Fruit fly (Drosophila melanogaster) whole organism, embryonic: ENCODE results near the gene Mob3.

Experiments
- CG12155 ChIP-seq: fragments of 200-800 bp; sonication (Bioruptor generic); optimal IDR thresholded peaks from 3 replicates; lab custom pipeline; 2016; ENCODE audit warnings: missing biosample characterization, missing genetic modification characterization
- CG13775 ChIP-seq: fragments of 200-800 bp; sonication (Bioruptor generic); optimal IDR thresholded peaks from 3 replicates; lab custom pipeline; 2017; ENCODE audit warnings: missing biosample characterization, mild to moderate bottlenecking, missing genetic modification characterization
- CG14710 ChIP-seq: fragments of 200-800 bp; sonication (Bioruptor generic); optimal IDR thresholded peaks from 3 replicates; lab custom pipeline; 2019; ENCODE audit warnings: missing biosample characterization, mild to moderate bottlenecking, missing genetic modification characterization, moderate library complexity
- CG15514 ChIP-seq: fragments of 200-800 bp; sonication (Bioruptor generic); optimal IDR thresholded peaks from 3 replicates; lab custom pipeline; 2017; ENCODE audit warnings: missing biosample characterization, missing genetic modification characterization, mild to moderate bottlenecking, moderate library complexity, missing genetic modification reagents
- CG1603 ChIP-seq: fragments of 200-800 bp; sonication (Bioruptor generic); optimal IDR thresholded peaks from 2 replicates; lab custom pipeline; 2019; ENCODE audit warnings: missing biosample characterization, mild to moderate bottlenecking, missing genetic modification characterization, moderate library complexity
- CG1647 ChIP-seq: fragments of 200-800 bp; sonication (Bioruptor generic); optimal IDR thresholded peaks from 3 replicates; lab custom pipeline; 2016; ENCODE audit warnings: missing biosample characterization, missing genetic modification characterization
- CG16863 ChIP-seq: fragments of 200-800 bp; sonication (Bioruptor generic); optimal IDR thresholded peaks from 3 replicates; lab custom pipeline; 2016; ENCODE audit warnings: missing biosample characterization, missing genetic modification characterization
- CG2116 ChIP-seq: fragments of 200-800 bp; sonication (Bioruptor generic); optimal IDR thresholded peaks from 3 replicates; lab custom pipeline; 2018; ENCODE audit warnings: missing biosample characterization, mild to moderate bottlenecking, missing genetic modification characterization
- CG2678 ChIP-seq: fragments of 200-800 bp; sonication (Bioruptor generic); optimal IDR thresholded peaks from 3 replicates; lab custom pipeline; 2019; ENCODE audit warnings: missing biosample characterization, mild to moderate bottlenecking, missing genetic modification characterization, moderate library complexity
- CG34224 ChIP-seq: fragments of 200-800 bp; sonication (Bioruptor generic); IDR thresholded peaks from 3 replicates; pipeline ENCODE4 v1.3.6; 2022; ENCODE audit warnings: missing biosample characterization, missing genetic modification characterization; ENCODE audit not compliant: partially characterized antibody
- CG3838 ChIP-seq: fragments of 200-800 bp; sonication (Bioruptor generic); optimal IDR thresholded peaks from 3 replicates; lab custom pipeline; 2016; ENCODE audit warnings: missing biosample characterization, missing genetic modification characterization
- CG3995 ChIP-seq: fragments of 200-800 bp; sonication (Bioruptor generic); optimal IDR thresholded peaks from 3 replicates; lab custom pipeline; 2016; ENCODE audit warnings: missing biosample characterization, missing genetic modification characterization
- CG4617 ChIP-seq: fragments of 200-800 bp; sonication (Bioruptor generic); optimal IDR thresholded peaks from 3 replicates; lab custom pipeline; 2016; ENCODE audit warnings: missing biosample characterization, missing genetic modification characterization, borderline replicate concordance
- CG4730 ChIP-seq: fragments of 200-800 bp; sonication (Bioruptor generic); IDR thresholded peaks from 2 replicates; pipeline ENCODE4 v1.3.6; 2022; ENCODE audit warnings: missing biosample characterization, missing genetic modification characterization
- CG6813 ChIP-seq: fragments of 200-800 bp; sonication (Bioruptor generic); optimal IDR thresholded peaks from 2 replicates; lab custom pipeline; 2017; ENCODE audit warnings: missing biosample characterization, missing genetic modification characterization, mild to moderate bottlenecking, moderate library complexity, missing genetic modification reagents
- CG8089 ChIP-seq: fragments of 200-800 bp; sonication (Bioruptor generic); optimal IDR thresholded peaks from 3 replicates; lab custom pipeline; 2016; ENCODE audit warnings: missing biosample characterization, missing genetic modification characterization
- CG8290 ChIP-seq, 3 experiments: fragments of 200-800 bp; sonication (Bioruptor generic); optimal IDR thresholded peaks; 2 replicates each; lab custom pipeline; 2016 to 2019; ENCODE audit warnings: missing biosample characterization in 3 of 3, missing genetic modification characterization in 3 of 3, mild to moderate bottlenecking in 2 of 3, moderate library complexity in 1 of 3
- CG9876 ChIP-seq: fragments of 200-800 bp; sonication (Bioruptor generic); optimal IDR thresholded peaks from 2 replicates; lab custom pipeline; 2016; ENCODE audit warnings: missing biosample characterization, missing genetic modification characterization
- D19A ChIP-seq: fragments of 200-800 bp; optimal IDR thresholded peaks from 3 replicates; lab custom pipeline; 2019; ENCODE audit warnings: missing biosample characterization, mild to moderate bottlenecking, missing genetic modification characterization, moderate library complexity
- Dbx ChIP-seq: fragments of 200-800 bp; sonication (Bioruptor generic); IDR thresholded peaks from 3 replicates; pipeline ENCODE4 v1.3.6; 2022; ENCODE audit warnings: missing biosample characterization, missing genetic modification characterization
- Dek ChIP-seq: fragments of 200-800 bp; sonication (Bioruptor generic); optimal IDR thresholded peaks from 3 replicates; lab custom pipeline; 2019; ENCODE audit warnings: missing biosample characterization, mild to moderate bottlenecking, missing genetic modification characterization, moderate library complexity
- Dll ChIP-seq: fragments of 200-800 bp; sonication (Bioruptor generic); IDR thresholded peaks from 4 replicates; pipeline ENCODE4 v1.3.6; 2022; ENCODE audit warnings: missing biosample characterization, missing genetic modification characterization; ENCODE audit not compliant: partially characterized antibody
- Dp ChIP-seq: fragments of 200-800 bp; sonication (Bioruptor generic); optimal IDR thresholded peaks from 2 replicates; lab custom pipeline; 2018; ENCODE audit warnings: missing biosample characterization, mild to moderate bottlenecking, missing genetic modification characterization, moderate library complexity
- Elba2 ChIP-seq: fragments of 200-800 bp; sonication (Bioruptor generic); optimal IDR thresholded peaks from 3 replicates; lab custom pipeline; 2016; ENCODE audit warnings: missing biosample characterization, missing genetic modification characterization
- HLHmδ ChIP-seq: fragments of 200-800 bp; sonication (Bioruptor generic); optimal IDR thresholded peaks from 2 replicates; lab custom pipeline; 2018; ENCODE audit warnings: missing biosample characterization, mild to moderate bottlenecking, missing genetic modification characterization, moderate library complexity
- MBD-R2 ChIP-seq: fragments of 200-800 bp; sonication (Bioruptor generic); IDR thresholded peaks from 2 replicates; pipeline ENCODE4 v1.3.6; 2022; ENCODE audit warnings: missing biosample characterization, missing genetic modification characterization
- Med ChIP-seq: fragments of 200-800 bp; sonication (Bioruptor generic); peaks from one replicate; lab custom pipeline; 2016; ENCODE audit warnings: missing biosample characterization, missing genetic modification characterization, mild to moderate bottlenecking, inconsistent platforms, moderate library complexity
- Mrtf ChIP-seq: fragments of 200-800 bp; sonication (Bioruptor generic); IDR thresholded peaks from 3 replicates; pipeline ENCODE4 v1.3.6; 2022; ENCODE audit warnings: missing biosample characterization, missing genetic modification characterization
- Ptx1 ChIP-seq: fragments of 200-800 bp; sonication (Bioruptor generic); IDR thresholded peaks from 2 replicates; pipeline ENCODE4 v1.3.6; 2022; ENCODE audit warnings: missing biosample characterization, missing genetic modification characterization
- Scr ChIP-seq: fragments of 200-800 bp; sonication (Bioruptor generic); IDR thresholded peaks from 2 replicates; pipeline ENCODE4 v1.3.6; 2022; ENCODE audit warnings: missing biosample characterization, missing genetic modification characterization; ENCODE audit not compliant: partially characterized antibody
- Sox102F ChIP-seq: fragments of 200-800 bp; sonication (Bioruptor generic); optimal IDR thresholded peaks from 2 replicates; lab custom pipeline; 2018; ENCODE audit warnings: missing biosample characterization, mild to moderate bottlenecking, missing genetic modification characterization, moderate library complexity
- Spps ChIP-seq: fragments of 200-800 bp; sonication (Bioruptor generic); optimal IDR thresholded peaks from 2 replicates; lab custom pipeline; 2018; ENCODE audit warnings: missing biosample characterization, mild to moderate bottlenecking, missing genetic modification characterization
- TFAM ChIP-seq: fragments of 200-800 bp; sonication (Bioruptor generic); optimal IDR thresholded peaks from 2 replicates; lab custom pipeline; 2017; ENCODE audit warnings: missing biosample characterization, missing genetic modification characterization, inconsistent platforms
- bigmax ChIP-seq: fragments of 200-800 bp; sonication (Bioruptor generic); optimal IDR thresholded peaks from 2 replicates; lab custom pipeline; 2018; ENCODE audit warnings: missing biosample characterization, mild to moderate bottlenecking, missing genetic modification characterization
- emc ChIP-seq: fragments of 200-800 bp; sonication (Bioruptor generic); optimal IDR thresholded peaks from 2 replicates; lab custom pipeline; 2016; ENCODE audit warnings: missing biosample characterization, missing genetic modification characterization
- h ChIP-seq: fragments of >200 bp; optimal IDR thresholded peaks from 2 replicates; lab custom pipeline; 2017
- ham ChIP-seq: fragments of 200-800 bp; sonication (Bioruptor generic); IDR thresholded peaks from 2 replicates; pipeline ENCODE4 v1.3.6; 2022; ENCODE audit warnings: missing biosample characterization, missing genetic modification characterization
- hbn ChIP-seq: fragments of 200-800 bp; sonication (Bioruptor generic); IDR thresholded peaks from 2 replicates; pipeline ENCODE4 v1.3.6; 2022; ENCODE audit warnings: missing biosample characterization, missing genetic modification characterization; ENCODE audit not compliant: partially characterized antibody
- her ChIP-seq: fragments of 200-800 bp; sonication (Bioruptor generic); optimal IDR thresholded peaks from 2 replicates; lab custom pipeline; 2016; ENCODE audit warnings: missing biosample characterization, missing genetic modification characterization
- maf-S ChIP-seq: fragments of 200-800 bp; sonication (Bioruptor generic); optimal IDR thresholded peaks from 2 replicates; lab custom pipeline; 2016; ENCODE audit warnings: missing biosample characterization, missing genetic modification characterization
- mld ChIP-seq: fragments of 200-800 bp; sonication (Bioruptor generic); IDR thresholded peaks from 3 replicates; pipeline ENCODE4 v1.3.6; 2022; ENCODE audit warnings: missing biosample characterization, missing genetic modification characterization; ENCODE audit not compliant: partially characterized antibody
- pan ChIP-seq, 4 experiments: fragments of >200 bp in 3 of 4; fragments of 200-800 bp in 1 of 4; sonication (Bioruptor generic) in 1 of 4; optimal IDR thresholded peaks in 3 of 4; IDR thresholded peaks in 1 of 4; 2 replicates each; pipeline versions ENCODE4 v1.3.6 to Lab custom; 2017 to 2022; ENCODE audit warnings: missing biosample characterization in 2 of 4, missing genetic modification characterization in 2 of 4, mixed read lengths in 1 of 4
- phol ChIP-seq: fragments of 200-800 bp; sonication (Bioruptor generic); optimal IDR thresholded peaks from 3 replicates; lab custom pipeline; 2018; ENCODE audit warnings: missing biosample characterization, mild to moderate bottlenecking, missing genetic modification characterization, moderate library complexity
- row ChIP-seq: fragments of 200-800 bp; sonication (Bioruptor generic); IDR thresholded peaks from 3 replicates; pipeline ENCODE4 v1.3.6; 2022; ENCODE audit warnings: missing biosample characterization, missing genetic modification characterization
- shn ChIP-seq: fragments of 200-800 bp; sonication (Bioruptor generic); optimal IDR thresholded peaks from 3 replicates; lab custom pipeline; 2016; ENCODE audit warnings: missing biosample characterization, missing genetic modification characterization
- slou ChIP-seq: fragments of 200-800 bp; sonication (Bioruptor generic); optimal IDR thresholded peaks from 3 replicates; lab custom pipeline; 2016; ENCODE audit warnings: missing biosample characterization, missing genetic modification characterization
- slp2 ChIP-seq: fragments of 200-800 bp; sonication (Bioruptor generic); optimal IDR thresholded peaks from 2 replicates; lab custom pipeline; 2016; ENCODE audit warnings: missing biosample characterization, missing genetic modification characterization
- sug ChIP-seq: fragments of 200-800 bp; optimal IDR thresholded peaks from 2 replicates; lab custom pipeline; 2019; ENCODE audit warnings: missing biosample characterization, mild to moderate bottlenecking, missing genetic modification characterization, moderate library complexity
- tin ChIP-seq: fragments of 200-800 bp; sonication (Bioruptor generic); optimal IDR thresholded peaks from 3 replicates; lab custom pipeline; 2016; ENCODE audit warnings: missing biosample characterization, missing genetic modification characterization
- vnd ChIP-seq: fragments of 200-800 bp; sonication (Bioruptor generic); IDR thresholded peaks from 3 replicates; pipeline ENCODE4 v1.3.6; 2022; ENCODE audit warnings: missing biosample characterization, missing genetic modification characterization; ENCODE audit not compliant: partially characterized antibody

The Mob3 gene

dm6 chr2L:10311822-10312221, 46.7 kb downstream of the Mob3 start:
- TF ChIP-seq CG34224 (GFP tag; lab: Robert Waterston, UW) (0 out of 3 replicates have a peak, but pooled peaks have one; percentile 12), CG4730 (GFP tag; lab: Robert Waterston, UW) (no peak), CG2678 (tag; lab: Kevin White, UChicago) (no peak), Spps (tag; lab: Kevin White, UChicago) (no peak), ham (GFP tag; lab: Robert Waterston, UW) (no peak), hbn (GFP tag; lab: Robert Waterston, UW) (0 out of 2 replicates have a peak, but pooled peaks have one; percentile 24), HLHmδ (GFP tag; lab: Kevin White, UChicago) (no peak), CG12155 (no peak), Dp (GFP tag; lab: Kevin White, UChicago) (peak; percentile 41), CG4617 (GFP tag; lab: Kevin White, UChicago) (peak; percentile 76), D19A (tag; lab: Kevin White, UChicago) (no peak), CG3838 (no peak), slp2 (GFP tag; lab: Kevin White, UChicago) (no peak), CG2116 (GFP tag; lab: Kevin White, UChicago) (peak; percentile 44), tin (GFP tag; lab: Kevin White, UChicago) (no peak), her (GFP tag; lab: Kevin White, UChicago) (no peak), Med (GFP tag; lab: Kevin White, UChicago) (peak; percentile 43), h (lab: Kevin White, UChicago) (no peak), Dek (tag; lab: Kevin White, UChicago) (no peak), TFAM (GFP tag; lab: Kevin White, UChicago) (no peak), bigmax (GFP tag; lab: Kevin White, UChicago) (peak; percentile 7), CG13775 (no peak), slou (GFP tag; lab: Kevin White, UChicago) (no peak), CG14710 (tag; lab: Kevin White, UChicago) (peak; percentile 23), CG8089 (GFP tag; lab: Kevin White, UChicago) (no peak), CG8290 (GFP tag; optimal IDR thresholded peaks at IDR 0.05; lab: Kevin White, UChicago) (no peak), CG8290 (tag; optimal IDR thresholded peaks at IDR 0.05; lab: Kevin White, UChicago) (peak in 1 of 2 experiments; percentile 4), CG1603 (tag; lab: Kevin White, UChicago) (peak; percentile 99), row (peak; percentile 46; the same call in 1 of the 3 replicates), Mrtf (GFP tag; lab: Robert Waterston, UW) (no peak), Ptx1 (GFP tag; lab: Robert Waterston, UW) (no peak), maf-S (no peak), MBD-R2 (GFP tag; lab: Robert Waterston, UW) (peak; percentile 65), Dll (GFP tag; lab: Robert Waterston, UW) (peak; percentile 42; the same call in 1 of the 4 replicates), emc (no peak), CG6813 (GFP tag; lab: Kevin White, UChicago) (no peak), CG15514 (GFP tag; lab: Kevin White, UChicago) (peak; percentile 37), Dbx (GFP tag; lab: Robert Waterston, UW) (no peak), Elba2 (GFP tag; lab: Kevin White, UChicago) (peak; percentile 27), shn (GFP tag; lab: Kevin White, UChicago) (no peak), Sox102F (GFP tag; lab: Kevin White, UChicago) (no peak), CG3995 (GFP tag; lab: Kevin White, UChicago) (peak; percentile 10), CG16863 (GFP tag; lab: Kevin White, UChicago) (no peak), CG1647 (GFP tag; lab: Kevin White, UChicago) (no peak), phol (tag; lab: Kevin White, UChicago) (peak; percentile 21), sug (tag; lab: Kevin White, UChicago) (peak; percentile 12), CG9876 (GFP tag; lab: Kevin White, UChicago) (no peak), pan (optimal IDR thresholded peaks at IDR 0.05; lab: Kevin White, UChicago) (no peak), pan (GFP tag; optimal IDR thresholded peaks at IDR 0.05 in 1 of 2, IDR thresholded peaks at IDR 0.05 in 1 of 2) (no peak), Scr (peak; percentile 33; the same call in 1 of the 2 replicates), vnd (no peak), mld (no peak)
